Worm (Caenorhabditis elegans) whole organism, L2 larva: ENCODE results near the gene C01G5.5.

ENCODE experiments used
- ama-1 ChIP-seq: fragments of 150-350 bp; optimal IDR thresholded peaks from 2 replicates; lab custom pipeline; 2018; ENCODE audit warnings: inconsistent platforms
- blmp-1 ChIP-seq: sonication (generic microtip); optimal IDR thresholded peaks from 2 replicates; lab custom pipeline; 2017; ENCODE audit warnings: missing genetic modification characterization, mild to moderate bottlenecking, missing compliant biosample characterization, antibody characterized with exemption, moderate library complexity; ENCODE audit not compliant: insufficient read depth
- lin-13 ChIP-seq: fragments of 150-350 bp; optimal IDR thresholded peaks from 2 replicates; lab custom pipeline; 2014; ENCODE audit warnings: missing biosample characterization, missing genetic modification reagents, missing genetic modification characterization
- nhr-10 ChIP-seq: sonication (generic microtip); optimal IDR thresholded peaks from 2 replicates; lab custom pipeline; 2017; ENCODE audit warnings: missing biosample characterization, missing genetic modification characterization
- nhr-23 ChIP-seq: fragments of 150-350 bp; optimal IDR thresholded peaks from 2 replicates; lab custom pipeline; 2014; ENCODE audit warnings: missing biosample characterization, missing genetic modification reagents, missing genetic modification characterization
- nhr-237 ChIP-seq: fragments of 150-350 bp; optimal IDR thresholded peaks from 2 replicates; lab custom pipeline; 2014; ENCODE audit warnings: missing biosample characterization, missing genetic modification characterization
- sma-9 ChIP-seq, 2 experiments: fragments of 150-350 bp in 1 of 2; sonication (generic microtip) in 1 of 2; optimal IDR thresholded peaks; 2 replicates each; lab custom pipeline; 2014 to 2016; ENCODE audit warnings: missing genetic modification characterization in 2 of 2, mild to moderate bottlenecking in 1 of 2, missing biosample characterization in 1 of 2, missing compliant biosample characterization in 1 of 2, missing genetic modification reagents in 1 of 2, moderate library complexity in 1 of 2

DNA sequence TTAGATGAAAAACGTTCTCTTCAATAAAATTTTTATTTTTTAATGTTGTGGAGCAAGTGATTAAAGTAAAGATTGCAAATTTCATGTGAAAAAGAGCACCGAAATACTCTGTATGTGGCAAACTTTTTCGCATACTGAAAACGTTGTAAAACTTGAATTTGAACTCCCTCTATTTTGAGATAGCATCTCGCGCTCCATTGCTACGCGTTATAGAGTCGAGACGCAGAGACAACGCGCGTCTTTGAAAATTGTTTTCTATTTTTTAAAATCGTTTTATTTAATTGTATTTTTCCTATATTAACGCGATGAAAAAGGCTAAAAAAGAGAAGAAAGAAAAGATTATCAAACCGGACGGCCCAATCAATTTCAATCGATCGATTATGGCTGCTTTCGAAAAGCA, 24.2 kb downstream of the C01G5.5 start, which contains the start of gene fan-1:
- TF ChIP-seq nhr-10 (tag; lab: Kevin White, UChicago) (no peak), ama-1 (lab: Kevin White, UChicago) (no peak), lin-13 (GFP tag; lab: Kevin White, UChicago) (peak; percentile 69), nhr-237 (tag; lab: Kevin White, UChicago) (no peak), blmp-1 (tag; lab: Kevin White, UChicago) (no peak), nhr-23 (no peak), sma-9 (GFP tag; optimal IDR thresholded peaks at IDR 0.05; lab: Kevin White, UChicago) (peak; percentile 72), sma-9 (tag; optimal IDR thresholded peaks at IDR 0.05; lab: Kevin White, UChicago) (no peak)
